Worm (Caenorhabditis elegans) whole organism, early embryonic: ENCODE data around the gene Y6D1A.1.

Experiments
- B0310.2 ChIP-seq: sonication (generic microtip); optimal IDR thresholded peaks from 2 replicates; lab custom pipeline; 2016; ENCODE audit warnings: mild to moderate bottlenecking, missing genetic modification characterization, missing compliant biosample characterization
- hmbx-1 ChIP-seq: sonication (generic microtip); optimal IDR thresholded peaks from 2 replicates; lab custom pipeline; 2016; ENCODE audit warnings: mild to moderate bottlenecking, missing genetic modification characterization, missing compliant biosample characterization

ce11 chrII:11811241-11811640 is 12.2 kb downstream of the Y6D1A.1 start:
- TF ChIP-seq hmbx-1 (tag; lab: Kevin White, UChicago) (no peak), B0310.2 (no peak)
